Fruit fly (Drosophila melanogaster) whole organism, embryonic: ENCODE measurements around the gene CG31223.

Experiments
- Asciz ChIP-seq: fragments of 200-800 bp; sonication (Bioruptor generic); optimal IDR thresholded peaks from 2 replicates; lab custom pipeline; 2017; ENCODE audit warnings: missing biosample characterization, mild to moderate bottlenecking, missing genetic modification characterization, missing genetic modification reagents
- BtbVII ChIP-seq: fragments of 200-800 bp; sonication (Bioruptor generic); optimal IDR thresholded peaks from 3 replicates; lab custom pipeline; 2017; ENCODE audit warnings: missing biosample characterization, mild to moderate bottlenecking, missing genetic modification characterization
- CG11456 ChIP-seq: fragments of 200-800 bp; sonication (Bioruptor generic); IDR thresholded peaks from 3 replicates; pipeline ENCODE4 v1.3.6; 2022; ENCODE audit warnings: missing biosample characterization, missing genetic modification characterization
- CG11696 ChIP-seq: fragments of 200-800 bp; sonication (Bioruptor generic); IDR thresholded peaks from 2 replicates; pipeline ENCODE4 v1.3.6; 2022; ENCODE audit warnings: missing biosample characterization, missing genetic modification characterization
- CG14014 ChIP-seq: fragments of 200-800 bp; sonication (Bioruptor generic); IDR thresholded peaks from 2 replicates; pipeline ENCODE4 v1.3.6; 2022; ENCODE audit warnings: missing biosample characterization, missing genetic modification characterization
- CG15696 ChIP-seq: fragments of 200-800 bp; sonication (Bioruptor generic); optimal IDR thresholded peaks from 2 replicates; lab custom pipeline; 2019; ENCODE audit warnings: missing biosample characterization, mild to moderate bottlenecking, missing genetic modification characterization, moderate library complexity
- CG16779 ChIP-seq: fragments of 200-800 bp; sonication (Bioruptor generic); IDR thresholded peaks from 2 replicates; pipeline ENCODE4 v1.3.6; 2022; ENCODE audit warnings: missing biosample characterization, missing genetic modification characterization
- CG18619 ChIP-seq: fragments of 200-800 bp; sonication (Bioruptor generic); optimal IDR thresholded peaks from 3 replicates; lab custom pipeline; 2017; ENCODE audit warnings: missing biosample characterization, mild to moderate bottlenecking, missing genetic modification characterization
- CG2889 ChIP-seq: fragments of 200-800 bp; sonication (Bioruptor generic); IDR thresholded peaks from 3 replicates; pipeline ENCODE4 v1.3.6; 2022; ENCODE audit warnings: missing biosample characterization, missing genetic modification characterization
- CG30431 ChIP-seq: fragments of 200-800 bp; sonication (Bioruptor generic); optimal IDR thresholded peaks from 2 replicates; lab custom pipeline; 2017; ENCODE audit warnings: missing biosample characterization, missing genetic modification characterization
- CG31441 ChIP-seq: fragments of 200-800 bp; sonication (Bioruptor generic); IDR thresholded peaks from 2 replicates; pipeline ENCODE4 v1.3.6; 2022; ENCODE audit warnings: missing biosample characterization, missing genetic modification characterization
- CG3847 ChIP-seq: fragments of 200-800 bp; sonication (Bioruptor generic); IDR thresholded peaks from 2 replicates; pipeline ENCODE4 v1.3.6; 2022; ENCODE audit warnings: missing biosample characterization, missing genetic modification characterization
- CG4404 ChIP-seq: fragments of 200-800 bp; sonication (Bioruptor generic); IDR thresholded peaks from 2 replicates; pipeline ENCODE4 v1.3.6; 2022; ENCODE audit warnings: missing biosample characterization, missing genetic modification characterization
- CG6854 ChIP-seq: fragments of 200-800 bp; sonication (Bioruptor generic); optimal IDR thresholded peaks from 3 replicates; lab custom pipeline; 2017; ENCODE audit warnings: missing biosample characterization, mild to moderate bottlenecking, missing genetic modification characterization
- CG7963 ChIP-seq: fragments of 200-800 bp; sonication (Bioruptor generic); IDR thresholded peaks from 3 replicates; pipeline ENCODE4 v1.3.6; 2022; ENCODE audit warnings: missing biosample characterization, missing genetic modification characterization; ENCODE audit not compliant: partially characterized antibody
- CG8765 ChIP-seq: fragments of 200-800 bp; sonication (Bioruptor generic); IDR thresholded peaks from 2 replicates; pipeline ENCODE4 v1.3.6; 2022; ENCODE audit warnings: missing biosample characterization, missing genetic modification characterization
- CG9215 ChIP-seq: fragments of 200-800 bp; sonication (Bioruptor generic); IDR thresholded peaks from 2 replicates; pipeline ENCODE4 v1.3.6; 2022; ENCODE audit warnings: missing biosample characterization, missing genetic modification characterization
- CoRest ChIP-seq: fragments of 200-800 bp; sonication (Bioruptor generic); optimal IDR thresholded peaks from 3 replicates; lab custom pipeline; 2018; ENCODE audit warnings: missing biosample characterization, mild to moderate bottlenecking, missing genetic modification characterization, moderate library complexity
- Dll ChIP-seq: fragments of 200-800 bp; sonication (Bioruptor generic); IDR thresholded peaks from 4 replicates; pipeline ENCODE4 v1.3.6; 2022; ENCODE audit warnings: missing biosample characterization, missing genetic modification characterization; ENCODE audit not compliant: partially characterized antibody
- Doc2 ChIP-seq: fragments of 200-800 bp; sonication (Bioruptor generic); IDR thresholded peaks from 2 replicates; pipeline ENCODE4 v1.3.6; 2022; ENCODE audit warnings: missing biosample characterization, missing genetic modification characterization
- HHEX ChIP-seq: fragments of 200-800 bp; sonication (Bioruptor generic); optimal IDR thresholded peaks from 3 replicates; lab custom pipeline; 2017; ENCODE audit warnings: missing biosample characterization, mild to moderate bottlenecking, missing genetic modification characterization, missing genetic modification reagents
- Hand ChIP-seq: fragments of 200-800 bp; sonication (Bioruptor generic); optimal IDR thresholded peaks from 2 replicates; lab custom pipeline; 2017; ENCODE audit warnings: mild to moderate bottlenecking, missing biosample characterization, missing genetic modification reagents, missing genetic modification characterization
- Hey ChIP-seq: fragments of 200-800 bp; sonication (Bioruptor generic); optimal IDR thresholded peaks from 3 replicates; lab custom pipeline; 2018; ENCODE audit warnings: missing biosample characterization, mild to moderate bottlenecking, missing genetic modification characterization
- Myb ChIP-seq: fragments of 200-800 bp; sonication (Bioruptor generic); optimal IDR thresholded peaks from 2 replicates; lab custom pipeline; 2016; ENCODE audit warnings: missing biosample characterization, missing genetic modification characterization
- Oaz ChIP-seq: fragments of 200-800 bp; sonication (Bioruptor generic); IDR thresholded peaks from 2 replicates; pipeline ENCODE4 v1.3.6; 2022; ENCODE audit warnings: missing biosample characterization, missing genetic modification characterization
- Scr ChIP-seq: fragments of 200-800 bp; sonication (Bioruptor generic); IDR thresholded peaks from 2 replicates; pipeline ENCODE4 v1.3.6; 2022; ENCODE audit warnings: missing biosample characterization, missing genetic modification characterization; ENCODE audit not compliant: partially characterized antibody
- Sin3A ChIP-seq: fragments of >200 bp; optimal IDR thresholded peaks from 2 replicates; lab custom pipeline; 2018
- Spps ChIP-seq: fragments of 200-800 bp; sonication (Bioruptor generic); optimal IDR thresholded peaks from 2 replicates; lab custom pipeline; 2018; ENCODE audit warnings: missing biosample characterization, mild to moderate bottlenecking, missing genetic modification characterization
- Sry-δ ChIP-seq: fragments of 200-800 bp; sonication (Bioruptor generic); optimal IDR thresholded peaks from 2 replicates; lab custom pipeline; 2016; ENCODE audit warnings: missing biosample characterization, missing genetic modification characterization
- Ssrp ChIP-seq: fragments of 200-800 bp; sonication (Bioruptor generic); optimal IDR thresholded peaks from 2 replicates; lab custom pipeline; 2018; ENCODE audit warnings: missing biosample characterization, mild to moderate bottlenecking, missing genetic modification characterization, moderate library complexity
- Trl ChIP-seq, 3 experiments: fragments of >200 bp in 2 of 3; fragments of 200-800 bp in 1 of 3; sonication (Bioruptor generic) in 1 of 3; optimal IDR thresholded peaks; 2 replicates in 1 of 3; 3 replicates in 2 of 3; lab custom pipeline; 2016 to 2017; ENCODE audit warnings: missing biosample characterization in 1 of 3, missing genetic modification characterization in 1 of 3
- Xbp1 ChIP-seq: fragments of 200-800 bp; sonication (Bioruptor generic); optimal IDR thresholded peaks from 3 replicates; lab custom pipeline; 2016; ENCODE audit warnings: missing biosample characterization, mild to moderate bottlenecking, missing genetic modification characterization
- abd-A ChIP-seq: fragments of 200-800 bp; sonication (Bioruptor generic); optimal IDR thresholded peaks from 3 replicates; lab custom pipeline; 2019; ENCODE audit warnings: missing biosample characterization, mild to moderate bottlenecking, missing genetic modification characterization, moderate library complexity
- bab2 ChIP-seq: fragments of 200-800 bp; sonication (Bioruptor generic); optimal IDR thresholded peaks from 2 replicates; lab custom pipeline; 2016; ENCODE audit warnings: missing biosample characterization, missing genetic modification characterization
- br ChIP-seq: fragments of >200 bp; optimal IDR thresholded peaks from 2 replicates; lab custom pipeline; 2017
- chif ChIP-seq, 2 experiments: fragments of 200-800 bp; sonication (Bioruptor generic); optimal IDR thresholded peaks; 3 replicates each; lab custom pipeline; 2016; ENCODE audit warnings: missing biosample characterization in 2 of 2, missing genetic modification characterization in 2 of 2
- chn ChIP-seq: fragments of 200-800 bp; sonication (Bioruptor generic); optimal IDR thresholded peaks from 2 replicates; lab custom pipeline; 2016; ENCODE audit warnings: missing biosample characterization, missing genetic modification characterization
- danr ChIP-seq: fragments of 200-800 bp; sonication (Bioruptor generic); IDR thresholded peaks from 2 replicates; pipeline ENCODE4 v1.3.6; 2022; ENCODE audit warnings: missing biosample characterization, missing genetic modification characterization
- dysf ChIP-seq: fragments of 200-800 bp; sonication (Bioruptor generic); IDR thresholded peaks from 3 replicates; pipeline ENCODE4 v1.3.6; 2022; ENCODE audit warnings: missing biosample characterization, missing genetic modification characterization
- gro ChIP-seq: fragments of 200-800 bp; sonication (Bioruptor generic); optimal IDR thresholded peaks from 2 replicates; lab custom pipeline; 2016; ENCODE audit warnings: missing biosample characterization, missing genetic modification characterization
- gsb-n ChIP-seq: fragments of 200-800 bp; sonication (Bioruptor generic); optimal IDR thresholded peaks from 3 replicates; lab custom pipeline; 2018; ENCODE audit warnings: missing biosample characterization, mild to moderate bottlenecking, missing genetic modification characterization
- hbn ChIP-seq: fragments of 200-800 bp; sonication (Bioruptor generic); IDR thresholded peaks from 2 replicates; pipeline ENCODE4 v1.3.6; 2022; ENCODE audit warnings: missing biosample characterization, missing genetic modification characterization; ENCODE audit not compliant: partially characterized antibody
- hth ChIP-seq: fragments of >200 bp; optimal IDR thresholded peaks from 2 replicates; lab custom pipeline; 2017; ENCODE audit warnings: inconsistent platforms
- ro ChIP-seq: fragments of 200-800 bp; sonication (Bioruptor generic); IDR thresholded peaks from 2 replicates; pipeline ENCODE4 v1.3.6; 2022; ENCODE audit warnings: missing biosample characterization, missing genetic modification characterization
- shn ChIP-seq: fragments of 200-800 bp; sonication (Bioruptor generic); optimal IDR thresholded peaks from 3 replicates; lab custom pipeline; 2016; ENCODE audit warnings: missing biosample characterization, missing genetic modification characterization
- sim ChIP-seq: fragments of 200-800 bp; sonication (Bioruptor generic); IDR thresholded peaks from 2 replicates; pipeline ENCODE4 v1.3.6; 2022; ENCODE audit warnings: missing biosample characterization, missing genetic modification characterization
- sisA ChIP-seq: fragments of 200-800 bp; sonication (Bioruptor generic); IDR thresholded peaks from 2 replicates; pipeline ENCODE4 v1.3.6; 2022; ENCODE audit warnings: missing biosample characterization, missing genetic modification characterization
- slbo ChIP-seq: fragments of 200-800 bp; sonication (Bioruptor generic); IDR thresholded peaks from 2 replicates; pipeline ENCODE4 v1.3.6; 2022; ENCODE audit warnings: missing biosample characterization, missing genetic modification characterization
- so ChIP-seq: fragments of 200-800 bp; sonication (Bioruptor generic); IDR thresholded peaks from 3 replicates; pipeline ENCODE4 v1.3.6; 2022; ENCODE audit warnings: missing biosample characterization, missing genetic modification characterization
- ssp ChIP-seq: fragments of 200-800 bp; sonication (Bioruptor generic); IDR thresholded peaks from 2 replicates; pipeline ENCODE4 v1.3.6; 2022; ENCODE audit warnings: missing biosample characterization, missing genetic modification characterization
- trem ChIP-seq: fragments of 200-800 bp; optimal IDR thresholded peaks from 3 replicates; lab custom pipeline; 2019; ENCODE audit warnings: missing biosample characterization, mild to moderate bottlenecking, missing genetic modification characterization, moderate library complexity
- z ChIP-seq: fragments of 200-800 bp; sonication (Bioruptor generic); IDR thresholded peaks from 3 replicates; pipeline ENCODE4 v1.3.6; 2022; ENCODE audit warnings: missing biosample characterization, missing genetic modification characterization
- zen2 ChIP-seq: fragments of 200-800 bp; sonication (Bioruptor generic); IDR thresholded peaks from 3 replicates; pipeline ENCODE4 v1.3.6; 2022; ENCODE audit warnings: missing biosample characterization, missing genetic modification characterization; ENCODE audit not compliant: partially characterized antibody

CG31223 gene

DNA sequence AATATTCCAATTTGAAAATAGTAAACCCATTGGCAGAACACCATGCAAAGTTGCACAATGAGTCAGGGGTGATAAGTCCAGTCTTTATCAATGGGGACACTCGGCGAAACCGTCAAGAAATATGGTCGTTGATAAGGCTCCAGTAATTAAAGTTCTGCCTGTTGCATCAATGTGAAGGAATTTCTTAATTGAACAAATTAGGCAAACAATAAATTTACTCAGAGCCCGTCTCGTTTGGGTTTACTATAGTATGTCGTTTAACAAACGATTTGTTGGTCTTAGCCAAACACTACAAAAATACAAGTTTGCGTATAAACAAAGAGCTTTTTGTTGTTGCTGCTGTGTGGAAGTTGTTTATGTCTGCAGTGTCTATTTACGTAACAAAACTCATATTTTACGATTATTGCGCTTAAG, 3.9 kb downstream of the CG31223 start:
- TF ChIP-seq Sry-δ (GFP tag; lab: Kevin White, UChicago) (no peak), CG15696 (tag; lab: Kevin White, UChicago) (no peak), CG2889 (GFP tag; lab: Robert Waterston, UW) (no peak), Asciz (GFP tag; lab: Kevin White, UChicago) (peak; percentile 76), abd-A (tag; lab: Kevin White, UChicago) (no peak), bab2 (peak; percentile 61), CG9215 (GFP tag; lab: Robert Waterston, UW) (no peak), Myb (GFP tag; lab: Kevin White, UChicago) (no peak), slbo (GFP tag; lab: Robert Waterston, UW) (no peak), CoRest (tag; lab: Kevin White, UChicago) (peak; percentile 58), gsb-n (tag; lab: Kevin White, UChicago) (peak; percentile 27), Oaz (no peak), shn (GFP tag; lab: Kevin White, UChicago) (no peak), ro (GFP tag; lab: Robert Waterston, UW) (no peak), CG30431 (GFP tag; lab: Kevin White, UChicago) (no peak), CG16779 (GFP tag; lab: Robert Waterston, UW) (no peak), sim (GFP tag; lab: Robert Waterston, UW) (no peak), chn (GFP tag; lab: Kevin White, UChicago) (no peak), CG8765 (no peak), CG7963 (GFP tag; lab: Robert Waterston, UW) (no peak), CG14014 (GFP tag; lab: Robert Waterston, UW) (peak; percentile 49; the same call in 1 of the 2 replicates), hbn (GFP tag; lab: Robert Waterston, UW) (no peak), Doc2 (GFP tag; lab: Robert Waterston, UW) (no peak), hth (lab: Kevin White, UChicago) (no peak), HHEX (peak; percentile 63), CG31441 (no peak), Hey (tag; lab: Kevin White, UChicago) (peak; percentile 9), zen2 (GFP tag; lab: Robert Waterston, UW) (no peak), Scr (GFP tag; lab: Robert Waterston, UW) (no peak), dysf (GFP tag; lab: Robert Waterston, UW) (peak; percentile 40; the same call in 1 of the 3 replicates), Dll (no peak), z (GFP tag; lab: Robert Waterston, UW) (0 out of 3 replicates have a peak, but pooled peaks have one; percentile 11), BtbVII (GFP tag; lab: Kevin White, UChicago) (peak; percentile 74), sisA (GFP tag; lab: Robert Waterston, UW) (no peak), danr (GFP tag; lab: Robert Waterston, UW) (no peak), chif (GFP tag; optimal IDR thresholded peaks at IDR 0.05; lab: Kevin White, UChicago) (peak in 1 of 2 experiments; percentile 53), CG11696 (GFP tag; lab: Robert Waterston, UW) (no peak), Ssrp (tag; lab: Kevin White, UChicago) (no peak), CG6854 (GFP tag; lab: Kevin White, UChicago) (no peak), Xbp1 (GFP tag; lab: Kevin White, UChicago) (no peak), ssp (GFP tag; lab: Robert Waterston, UW) (no peak), Sin3A (no peak), gro (GFP tag; lab: Kevin White, UChicago) (no peak), Trl (optimal IDR thresholded peaks at IDR 0.05; lab: Kevin White, UChicago) (no peak), Trl (GFP tag; optimal IDR thresholded peaks at IDR 0.05; lab: Kevin White, UChicago) (no peak), trem (no peak), CG18619 (GFP tag; lab: Kevin White, UChicago) (peak; percentile 55), so (GFP tag; lab: Robert Waterston, UW) (no peak), CG4404 (no peak), CG11456 (0 out of 3 replicates have a peak, but pooled peaks have one; percentile 67), Hand (GFP tag; lab: Kevin White, UChicago) (no peak), CG3847 (no peak), Spps (tag; lab: Kevin White, UChicago) (no peak), br (no peak)
